Worm (Caenorhabditis elegans) whole organism, L4 larva: ENCODE results near the gene Y37E11B.2.

ENCODE experiments used
- aly-2 ChIP-seq: sonication (generic microtip); optimal IDR thresholded peaks from 2 replicates; lab custom pipeline; 2018; ENCODE audit warnings: missing biosample characterization, missing genetic modification characterization
- daf-12 ChIP-seq: fragments of 150-350 bp; optimal IDR thresholded peaks from 2 replicates; lab custom pipeline; 2014; ENCODE audit warnings: missing biosample characterization, missing genetic modification reagents, missing genetic modification characterization
- nhr-237 ChIP-seq: sonication (generic microtip); optimal IDR thresholded peaks from 2 replicates; lab custom pipeline; 2017; ENCODE audit warnings: missing biosample characterization, missing genetic modification characterization
- nhr-41 ChIP-seq: fragments of 200-800 bp; sonication (Bioruptor generic); IDR thresholded peaks from 2 replicates; pipeline ENCODE4 v1.3.6; 2022; ENCODE audit warnings: missing genetic modification reagents, missing genetic modification characterization, missing compliant biosample characterization
- snpc-4 ChIP-seq: fragments of 150-350 bp; optimal IDR thresholded peaks from 2 replicates; lab custom pipeline; 2014; ENCODE audit warnings: missing biosample characterization, missing genetic modification characterization
- unc-62 ChIP-seq, 3 experiments: fragments of 150-350 bp in 1 of 3; sonication (generic microtip); optimal IDR thresholded peaks in 2 of 3; peaks in 1 of 3; 1 replicate in 1 of 3; 2 replicates in 2 of 3; lab custom pipeline; 2014 to 2017; ENCODE audit warnings: missing biosample characterization in 3 of 3, missing genetic modification characterization in 3 of 3, missing genetic modification reagents in 3 of 3, missing genotype in 1 of 3

DNA sequence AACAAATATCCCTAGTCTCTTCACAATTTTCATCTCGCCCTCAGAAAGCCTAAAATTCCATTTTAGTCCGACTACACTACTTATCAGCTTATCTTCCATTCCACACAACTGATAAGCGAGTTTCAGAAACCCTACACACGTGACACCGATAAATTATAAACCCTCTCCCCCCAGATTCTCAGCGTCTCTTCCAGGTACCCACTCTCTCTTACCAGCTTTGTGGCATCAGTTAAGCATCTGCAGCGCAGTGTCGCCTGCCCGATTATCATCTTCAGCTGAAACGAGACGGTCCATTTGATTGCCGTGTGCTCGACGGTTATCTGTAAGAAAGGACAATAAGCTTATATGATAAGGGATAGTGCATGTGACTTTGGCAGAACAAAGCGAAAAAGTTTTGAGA, 33.6 kb downstream of the Y37E11B.2 start:
- TF ChIP-seq daf-12 (tag; lab: Kevin White, UChicago) (no peak), unc-62 (GFP tag; optimal IDR thresholded peaks at IDR 0.05 in 1 of 2; lab: Kevin White, UChicago) (no peak), unc-62 (tag; optimal IDR thresholded peaks at IDR 0.05; lab: Kevin White, UChicago) (no peak), aly-2 (tag; lab: Kevin White, UChicago) (no peak), nhr-41 (GFP tag; lab: Robert Waterston, UW) (no peak), nhr-237 (no peak), snpc-4 (tag; lab: Kevin White, UChicago) (no peak)
